Worm (Caenorhabditis elegans) whole organism, L2 larva: ENCODE results near the gene Y37E11AL.3.

Experiments
- nhr-237 ChIP-seq: fragments of 150-350 bp; optimal IDR thresholded peaks from 2 replicates; lab custom pipeline; 2014; ENCODE audit warnings: missing biosample characterization, missing genetic modification characterization
- zag-1 ChIP-seq: fragments of 150-350 bp; optimal IDR thresholded peaks from 2 replicates; lab custom pipeline; 2014; ENCODE audit warnings: missing biosample characterization, missing genetic modification characterization

DNA sequence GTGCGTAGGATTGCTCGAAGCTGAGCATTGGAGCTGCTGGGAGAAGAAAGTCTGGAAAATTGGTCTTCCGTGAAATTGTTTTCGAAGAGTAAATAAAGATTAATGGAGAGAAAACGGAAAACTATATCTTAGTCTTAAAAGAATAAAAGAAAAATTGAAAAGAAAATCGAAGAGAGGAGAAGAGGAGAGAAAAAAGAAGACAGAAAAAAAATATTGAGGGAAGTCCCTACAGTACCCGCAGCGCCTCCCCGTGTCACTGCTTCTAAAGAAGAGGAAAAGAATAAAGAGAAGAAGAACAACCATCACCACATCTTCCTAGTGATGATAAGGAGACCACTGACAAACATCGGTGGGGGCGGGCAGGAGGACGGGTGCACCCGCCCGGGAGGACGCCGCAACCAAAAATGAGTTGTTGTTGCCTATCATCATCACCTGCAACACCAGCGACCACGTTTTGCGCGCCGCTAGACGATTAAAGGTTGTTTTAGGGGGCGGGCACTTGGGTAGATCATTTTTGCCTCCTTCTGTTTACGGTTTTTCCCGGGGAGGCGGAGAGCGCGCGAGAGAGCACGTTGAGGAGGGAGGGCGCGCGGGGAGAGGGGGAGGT is 46.0 kb upstream of the Y37E11AL.3 start, which contains the start of gene CC8.2:
- TF ChIP-seq nhr-237 (tag; lab: Kevin White, UChicago) (no peak), zag-1 (tag; lab: Kevin White, UChicago) (no peak)
